Worm (Caenorhabditis elegans) whole organism, L2 larva: ENCODE data around the gene F59B2.8.

Source experiments
- elt-3 ChIP-seq: sonication (generic microtip); optimal IDR thresholded peaks from 2 replicates; lab custom pipeline; 2017; ENCODE audit warnings: missing biosample characterization, missing genetic modification characterization
- nhr-10 ChIP-seq: sonication (generic microtip); optimal IDR thresholded peaks from 2 replicates; lab custom pipeline; 2017; ENCODE audit warnings: missing biosample characterization, missing genetic modification characterization
- skn-1 ChIP-seq: sonication (generic microtip); optimal IDR thresholded peaks from 2 replicates; lab custom pipeline; 2017; ENCODE audit warnings: missing biosample characterization, missing genetic modification characterization
- sma-9 ChIP-seq, 2 experiments: fragments of 150-350 bp in 1 of 2; sonication (generic microtip) in 1 of 2; optimal IDR thresholded peaks; 2 replicates each; lab custom pipeline; 2014 to 2016; ENCODE audit warnings: missing genetic modification characterization in 2 of 2, mild to moderate bottlenecking in 1 of 2, missing biosample characterization in 1 of 2, missing compliant biosample characterization in 1 of 2, missing genetic modification reagents in 1 of 2, moderate library complexity in 1 of 2
- ztf-4 ChIP-seq: fragments of 150-350 bp; optimal IDR thresholded peaks from 2 replicates; lab custom pipeline; 2014; ENCODE audit warnings: missing biosample characterization, missing genetic modification characterization

ce11 chrIII:8973163-8973562 lies 36.8 kb downstream of the F59B2.8 start:
- TF ChIP-seq ztf-4 (tag; lab: Kevin White, UChicago) (no peak), sma-9 (GFP tag; optimal IDR thresholded peaks at IDR 0.05; lab: Kevin White, UChicago) (no peak), sma-9 (tag; optimal IDR thresholded peaks at IDR 0.05; lab: Kevin White, UChicago) (no peak), elt-3 (tag; lab: Kevin White, UChicago) (no peak), nhr-10 (no peak), skn-1 (tag; lab: Kevin White, UChicago) (no peak)
